Worm (Caenorhabditis elegans) whole organism, early embryonic: ENCODE data around the gene F35F10.14.

Source experiments
- flt-1 ChIP-seq: fragments of 200-800 bp; sonication (Bioruptor generic); IDR thresholded peaks from 2 replicates; pipeline ENCODE4 v1.3.6; 2022; ENCODE audit warnings: missing genetic modification characterization, missing compliant biosample characterization
- tbx-11 ChIP-seq: fragments of 200-800 bp; sonication (Bioruptor generic); IDR thresholded peaks from 2 replicates; pipeline ENCODE4 v1.3.6; 2022; ENCODE audit warnings: missing genetic modification characterization, missing compliant biosample characterization
- tra-4 ChIP-seq: sonication (generic microtip); optimal IDR thresholded peaks from 2 replicates; lab custom pipeline; 2017; ENCODE audit warnings: missing genetic modification characterization, missing compliant biosample characterization

ce11 chrV:3284629-3285028 is 35.3 kb downstream of the F35F10.14 start, which contains the start of gene F35F10.5:
- no peak for TF ChIP-seq flt-1 (GFP tag; lab: Robert Waterston, UW)
- no peak for TF ChIP-seq tra-4
- TF ChIP-seq tbx-11 (GFP tag; lab: Robert Waterston, UW) = no peak
